Fruit fly (Drosophila melanogaster): Measurements from ENCODE around the gene MED25.
A peak's percentile ranks its signal among the peaks of the same experiment; 100 is the strongest.

MED25 gene

dm6 chr3R:19996433-19996832 is 12.3 kb upstream of the MED25 start (continued):
- TF ChIP-seq fkh (GFP tag; optimal IDR thresholded peaks at IDR 0.05) (no peak), net (GFP tag; optimal IDR thresholded peaks at IDR 0.05) (peak; percentile 30), Hr4 (GFP tag; optimal IDR thresholded peaks at IDR 0.05) (peak; percentile 73), Sox15 (GFP tag; optimal IDR thresholded peaks at IDR 0.05) (no peak), topi (GFP tag; optimal IDR thresholded peaks at IDR 0.05) (no peak), fd85E (GFP tag; optimal IDR thresholded peaks at IDR 0.05) (no peak), CG10669 (GFP tag; optimal IDR thresholded peaks at IDR 0.05) (peak; percentile 1)

- TF ChIP-seq Smox (GFP tag; optimal IDR thresholded peaks at IDR 0.05) (no peak), Hr4 (GFP tag; optimal IDR thresholded peaks at IDR 0.05) (no peak), CG11902 (GFP tag; optimal IDR thresholded peaks at IDR 0.05) (no peak), Sox15 (GFP tag; optimal IDR thresholded peaks at IDR 0.05) (no peak), fd85E (GFP tag; optimal IDR thresholded peaks at IDR 0.05) (no peak)
Observed at dm6 chr3R:19997526-19998070, 11.1 kb upstream of the MED25 start.

dm6 chr3R:19998418-19998817 is 10.3 kb upstream of the MED25 start:
- TF ChIP-seq CG3919 (GFP tag; optimal IDR thresholded peaks at IDR 0.05) (peak; percentile 82), fd59A (GFP tag; optimal IDR thresholded peaks at IDR 0.05) (peak; percentile 52), Eip75B (GFP tag; optimal IDR thresholded peaks at IDR 0.05) (peak; percentile 62), fkh (GFP tag; optimal IDR thresholded peaks at IDR 0.05) (no peak), CG15336 (GFP tag; IDR thresholded peaks at IDR 0.05) (peak; percentile 75), Eip78C (GFP tag) (peak; percentile 87), eg (GFP tag; IDR thresholded peaks at IDR 0.05) (peak; percentile 77), Sox15 (GFP tag; optimal IDR thresholded peaks at IDR 0.05) (peak; percentile 37), CG1621 (tag; optimal IDR thresholded peaks at IDR 0.05) (peak; percentile 57), acj6 (GFP tag; optimal IDR thresholded peaks at IDR 0.05) (peak; percentile 77), dsx (GFP tag; optimal IDR thresholded peaks at IDR 0.05; ENCODE audit: poor library complexity, severe bottlenecking) (peak; percentile 48), Hr38 (GFP tag; optimal IDR thresholded peaks at IDR 0.05) (no peak), Sox102F (GFP tag; optimal IDR thresholded peaks at IDR 0.05) (peak; percentile 48), Gug (GFP tag; IDR thresholded peaks at IDR 0.05) (peak; percentile 74), Ets96B (tag; optimal IDR thresholded peaks at IDR 0.05) (peak; percentile 63), CG11294 (GFP tag; IDR thresholded peaks at IDR 0.05) (peak; percentile 46), CG8119 (GFP tag; IDR thresholded peaks at IDR 0.05) (peak; percentile 76), CG31627 (GFP tag; optimal IDR thresholded peaks at IDR 0.05) (peak; percentile 69), lz (GFP tag; optimal IDR thresholded peaks at IDR 0.05) (peak; percentile 62), topi (GFP tag; optimal IDR thresholded peaks at IDR 0.05) (peak; percentile 57), ss (GFP tag; optimal IDR thresholded peaks at IDR 0.05) (peak; percentile 20 to 51), CG32006 (GFP tag; optimal IDR thresholded peaks at IDR 0.05) (peak; percentile 72), Hr4 (GFP tag; optimal IDR thresholded peaks at IDR 0.05) (peak; percentile 72), Blimp-1 (GFP tag; optimal IDR thresholded peaks at IDR 0.05) (no peak), CG4318 (GFP tag; optimal IDR thresholded peaks at IDR 0.05) (peak; percentile 19), CG8632 (GFP tag; optimal IDR thresholded peaks at IDR 0.05) (peak; percentile 57), spab (GFP tag; optimal IDR thresholded peaks at IDR 0.05) (peak; percentile 34), Smox (GFP tag; optimal IDR thresholded peaks at IDR 0.05) (peak; percentile 55), Eip93F (GFP tag; optimal IDR thresholded peaks at IDR 0.05) (no peak), cyc (GFP tag; optimal IDR thresholded peaks at IDR 0.05) (peak; percentile 68), CG6276 (GFP tag; optimal IDR thresholded peaks at IDR 0.05) (peak; percentile 54), salr (GFP tag; optimal IDR thresholded peaks at IDR 0.05) (peak; percentile 43 to 48), CG11762 (GFP tag; optimal IDR thresholded peaks at IDR 0.05; ENCODE audit: insufficient read depth) (peak; percentile 10), CG10669 (GFP tag; optimal IDR thresholded peaks at IDR 0.05) (peak; percentile 66), CG8319 (GFP tag; optimal IDR thresholded peaks at IDR 0.05) (peak; percentile 20), achi (GFP tag; optimal IDR thresholded peaks at IDR 0.05) (peak; percentile 77), CG16779 (tag; optimal IDR thresholded peaks at IDR 0.05) (peak; percentile 20), OdsH (GFP tag; optimal IDR thresholded peaks at IDR 0.05) (peak; percentile 76), CG6808 (GFP tag; optimal IDR thresholded peaks at IDR 0.05) (peak; percentile 60), CG6163 (GFP tag; IDR thresholded peaks at IDR 0.05) (peak; percentile 85), CG3032 (tag; optimal IDR thresholded peaks at IDR 0.05) (peak; percentile 62), CG10631 (GFP tag; optimal IDR thresholded peaks at IDR 0.05) (peak; percentile 68), Lpt (GFP tag; optimal IDR thresholded peaks at IDR 0.05) (peak; percentile 76)

Data from whole organism, prepupa.